Worm (Caenorhabditis elegans): ENCODE measurements around the gene VF13D12L.3.

The VF13D12L.3 gene

DNA sequence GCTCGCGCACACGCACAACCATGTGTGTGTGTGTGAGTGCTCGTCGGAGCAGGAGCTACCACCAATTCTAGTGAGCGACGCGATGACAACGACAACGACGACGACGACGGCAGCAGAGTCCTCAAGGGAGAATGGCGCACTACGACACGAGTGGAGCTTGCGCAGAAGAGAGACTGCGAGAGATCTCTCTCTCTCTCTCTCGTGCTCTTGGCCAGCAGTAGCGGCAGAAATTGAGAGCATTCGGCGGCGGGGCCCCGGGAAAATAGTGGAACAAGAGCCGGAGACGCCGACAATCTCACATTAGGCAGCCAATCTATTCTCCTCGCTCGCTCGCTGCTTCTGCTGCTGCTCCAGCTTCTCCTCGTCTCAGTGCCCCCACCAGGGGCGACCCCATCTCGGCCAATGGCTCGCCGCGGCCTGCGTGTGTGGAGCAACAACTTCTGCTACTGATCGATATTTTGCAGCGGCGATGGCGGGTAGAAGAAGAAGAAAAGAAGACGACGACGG lies 41.0 kb downstream of the VF13D12L.3 start (continued):
- TF ChIP-seq C38D4.7 (GFP tag; optimal IDR thresholded peaks at IDR 0.05) = peak; percentile 43
- TF ChIP-seq hlh-8 (tag; optimal IDR thresholded peaks at IDR 0.05) = peak; percentile 5
- no peak for TF ChIP-seq zip-5 (tag; optimal IDR thresholded peaks at IDR 0.05)
- TF ChIP-seq pros-1 (tag; optimal IDR thresholded peaks at IDR 0.05) = peak; percentile 2
- no peak for TF ChIP-seq tbx-7 (tag; optimal IDR thresholded peaks at IDR 0.05)
- TF ChIP-seq fax-1 (tag; optimal IDR thresholded peaks at IDR 0.05) = peak; percentile 18
- no peak for TF ChIP-seq odd-2 (tag; optimal IDR thresholded peaks at IDR 0.05)
- peak; percentile 44 for TF ChIP-seq rnt-1 (tag; optimal IDR thresholded peaks at IDR 0.05)
- no peak for TF ChIP-seq ceh-9 (tag; optimal IDR thresholded peaks at IDR 0.05)
- no peak for TF ChIP-seq hlh-13 (GFP tag; optimal IDR thresholded peaks at IDR 0.05)
- peak; percentile 87 for TF ChIP-seq ceh-14 (tag; optimal IDR thresholded peaks at IDR 0.05)
- no peak for TF ChIP-seq elt-2 (tag; optimal IDR thresholded peaks at IDR 0.05)
- no peak for TF ChIP-seq sox-2 (GFP tag; IDR thresholded peaks at IDR 0.05)
- peak; percentile 26 for TF ChIP-seq gmeb-2 (tag; optimal IDR thresholded peaks at IDR 0.05)
- no peak for TF ChIP-seq ceh-24 (tag; optimal IDR thresholded peaks at IDR 0.05)
- TF ChIP-seq ceh-34 (tag; optimal IDR thresholded peaks at IDR 0.05) = peak; percentile 71
- peak; percentile 48 for TF ChIP-seq dmd-4 (tag; optimal IDR thresholded peaks at IDR 0.05; ENCODE audit: borderline replicate concordance)
- TF ChIP-seq ceh-2 (tag; optimal IDR thresholded peaks at IDR 0.05) = peak; percentile 16
- no peak for TF ChIP-seq mec-3 (tag; optimal IDR thresholded peaks at IDR 0.05; ENCODE audit: borderline replicate concordance)
- peak; percentile 24 for TF ChIP-seq madf-2 (tag; optimal IDR thresholded peaks at IDR 0.05)
- TF ChIP-seq pha-4 (tag; optimal IDR thresholded peaks at IDR 0.05) = no peak
- no peak for TF ChIP-seq pha-2 (tag; optimal IDR thresholded peaks at IDR 0.05)
- no peak for TF ChIP-seq nhr-232 (tag; optimal IDR thresholded peaks at IDR 0.05)
- TF ChIP-seq unc-3 (GFP tag; conservative IDR thresholded peaks at IDR 0.05) = no peak
- peak; percentile 56 for TF ChIP-seq unc-3 (tag; optimal IDR thresholded peaks at IDR 0.05)
- TF ChIP-seq tbx-2 (tag; optimal IDR thresholded peaks at IDR 0.05) = peak; percentile 80
- TF ChIP-seq F13H6.1 (tag; optimal IDR thresholded peaks at IDR 0.05) = peak; percentile 15
- TF ChIP-seq fkh-6 (tag; optimal IDR thresholded peaks at IDR 0.05) = peak; percentile 49
- TF ChIP-seq ztf-16 (tag; optimal IDR thresholded peaks at IDR 0.05) = no peak
- TF ChIP-seq ceh-18 (tag; optimal IDR thresholded peaks at IDR 0.05) = peak; percentile 91
- TF ChIP-seq K09A11.1 (tag; optimal IDR thresholded peaks at IDR 0.05; ENCODE audit: insufficient read depth) = no peak
- no peak for TF ChIP-seq pqm-1 (tag; optimal IDR thresholded peaks at IDR 0.05)
- peak; percentile 74 for TF ChIP-seq ceh-19 (GFP tag; optimal IDR thresholded peaks at IDR 0.05)
- no peak for TF ChIP-seq fkh-10 (GFP tag; optimal IDR thresholded peaks at IDR 0.05)
- peak; percentile 11 for TF ChIP-seq dve-1 (tag; optimal IDR thresholded peaks at IDR 0.05)
- TF ChIP-seq ceh-30 (tag; optimal IDR thresholded peaks at IDR 0.05) = no peak
- peak; percentile 89 for TF ChIP-seq ceh-31 (tag; optimal IDR thresholded peaks at IDR 0.05)
- no peak for TF ChIP-seq pat-9 (tag; optimal IDR thresholded peaks at IDR 0.05)
- TF ChIP-seq sox-4 (tag; optimal IDR thresholded peaks at IDR 0.05) = no peak
- peak; percentile 30 for TF ChIP-seq lim-6 (tag; optimal IDR thresholded peaks at IDR 0.05)
- TF ChIP-seq syd-9 (tag; optimal IDR thresholded peaks at IDR 0.05) = peak; percentile 79
- TF ChIP-seq ceh-45 (GFP tag; IDR thresholded peaks at IDR 0.05) = no peak
- TF ChIP-seq hlh-15 (tag; optimal IDR thresholded peaks at IDR 0.05) = no peak

DNA sequence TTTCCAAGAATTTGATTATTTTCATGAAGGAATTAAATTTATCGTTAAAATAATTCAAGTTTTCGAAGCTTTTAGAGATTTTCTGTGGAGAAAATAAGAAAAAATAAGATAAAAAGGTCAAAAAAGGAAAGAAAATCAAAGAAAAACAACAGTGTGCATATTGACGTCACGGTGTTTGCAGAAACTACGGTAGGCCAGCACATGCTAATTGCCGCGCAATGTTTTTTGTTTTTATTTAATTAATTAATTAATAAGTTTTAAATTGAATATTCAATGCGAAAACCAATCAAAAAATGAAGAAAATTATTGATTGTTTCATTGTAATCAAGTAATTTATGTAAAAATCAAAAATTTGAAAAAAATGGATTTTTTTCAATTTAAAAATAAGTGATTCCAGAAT lies 42.1 kb downstream of the VF13D12L.3 start:
- no peak for TF ChIP-seq ceh-2 (tag; optimal IDR thresholded peaks at IDR 0.05)
- TF ChIP-seq nfya-1 (tag; optimal IDR thresholded peaks at IDR 0.05) = peak; percentile 18
- no peak for TF ChIP-seq lin-11 (tag; optimal IDR thresholded peaks at IDR 0.05)

All from whole organism, late embryonic.